Worm (Caenorhabditis elegans): ENCODE results near the gene pde-2.

- TF ChIP-seq flt-1 (GFP tag; IDR thresholded peaks at IDR 0.05) (no peak), ztf-23 (GFP tag; IDR thresholded peaks at IDR 0.05) (no peak), ref-1 (GFP tag; conservative IDR thresholded peaks at IDR 0.05) (no peak), med-1 (GFP tag; optimal IDR thresholded peaks at IDR 0.05; ENCODE audit: insufficient read depth) (no peak), ztf-29 (GFP tag; IDR thresholded peaks at IDR 0.05) (no peak), cog-1 (tag; optimal IDR thresholded peaks at IDR 0.05) (no peak), tab-1 (GFP tag; IDR thresholded peaks at IDR 0.05) (no peak), T22C8.4 (GFP tag; IDR thresholded peaks at IDR 0.05) (no peak)
Measured at ce11 chrIII:9026951-9027350, 45.3 kb upstream of the pde-2 start, which contains the start of gene F59B2.13.

Data from whole organism, midembryonic.